Worm (Caenorhabditis elegans) whole organism, L1 larva: Measurements from ENCODE around the gene eif-1.A.

Source experiments
- C34B4.2 ChIP-seq: sonication (generic microtip); optimal IDR thresholded peaks from 2 replicates; lab custom pipeline; 2017; ENCODE audit warnings: mild to moderate bottlenecking, missing genetic modification characterization, missing compliant biosample characterization
- F16B12.6 ChIP-seq: fragments of 150-350 bp; optimal IDR thresholded peaks from 2 replicates; lab custom pipeline; 2014; ENCODE audit warnings: missing biosample characterization, missing genetic modification characterization
- Y116A8C.19 ChIP-seq: sonication (generic microtip); optimal IDR thresholded peaks from 2 replicates; lab custom pipeline; 2016; ENCODE audit warnings: missing compliant biosample characterization, missing genetic modification characterization, borderline replicate concordance
- aha-1 ChIP-seq: fragments of 150-350 bp; optimal IDR thresholded peaks from 2 replicates; lab custom pipeline; 2014; ENCODE audit warnings: missing biosample characterization, missing genetic modification characterization
- aly-2 ChIP-seq: fragments of 150-350 bp; optimal IDR thresholded peaks from 2 replicates; lab custom pipeline; 2014; ENCODE audit warnings: missing biosample characterization, missing genetic modification characterization
- ama-1 ChIP-seq: fragments of 150-350 bp; optimal IDR thresholded peaks from 2 replicates; lab custom pipeline; 2014
- ceh-8 ChIP-seq: fragments of 200-800 bp; sonication (Bioruptor generic); optimal IDR thresholded peaks from 2 replicates; lab custom pipeline; 2018; ENCODE audit warnings: mild to moderate bottlenecking, missing genetic modification characterization, moderate library complexity, missing compliant biosample characterization
- ceh-82 ChIP-seq, 3 experiments: fragments of 150-350 bp in 1 of 3; sonication (generic microtip) in 2 of 3; optimal IDR thresholded peaks; 2 replicates each; lab custom pipeline; 2014 to 2017; ENCODE audit warnings: missing biosample characterization in 3 of 3, missing genetic modification characterization in 3 of 3
- ceh-88 ChIP-seq: fragments of 200-800 bp; sonication (Bioruptor generic); IDR thresholded peaks from 2 replicates; pipeline ENCODE4 v1.3.6; 2022; ENCODE audit warnings: missing genetic modification characterization, missing compliant biosample characterization
- ceh-90 ChIP-seq: sonication (generic microtip); optimal IDR thresholded peaks from 2 replicates; lab custom pipeline; 2016; ENCODE audit warnings: missing genetic modification characterization, missing compliant biosample characterization
- dsc-1 ChIP-seq: sonication (generic microtip); optimal IDR thresholded peaks from 2 replicates; lab custom pipeline; 2016; ENCODE audit warnings: mild to moderate bottlenecking, missing genetic modification characterization, missing compliant biosample characterization
- efl-3 ChIP-seq: fragments of 200-800 bp; sonication (Bioruptor generic); optimal IDR thresholded peaks from 2 replicates; lab custom pipeline; 2018; ENCODE audit warnings: mild to moderate bottlenecking, missing genetic modification characterization, missing compliant biosample characterization
- egl-13 ChIP-seq: sonication (generic microtip); optimal IDR thresholded peaks from 2 replicates; lab custom pipeline; 2016; ENCODE audit warnings: missing genotype, missing genetic modification reagents, missing genetic modification characterization, missing compliant biosample characterization
- egl-27 ChIP-seq, 2 experiments: fragments of 150-350 bp in 1 of 2; sonication (generic microtip); optimal IDR thresholded peaks; 3 replicates each; lab custom pipeline; 2017 to 2018; ENCODE audit warnings: missing biosample characterization in 2 of 2, missing genetic modification characterization in 2 of 2, missing genetic modification reagents in 2 of 2
- elt-2 ChIP-seq: sonication (generic microtip); optimal IDR thresholded peaks from 2 replicates; lab custom pipeline; 2016; ENCODE audit warnings: missing genetic modification characterization, mild to moderate bottlenecking, inconsistent platforms, missing compliant biosample characterization, missing genetic modification reagents
- ets-5 ChIP-seq: fragments of 200-800 bp; sonication (Bioruptor generic); IDR thresholded peaks from 2 replicates; pipeline ENCODE4 v1.3.6; 2022; ENCODE audit warnings: missing genetic modification characterization, missing compliant biosample characterization
- fkh-10 ChIP-seq: sonication (generic microtip); optimal IDR thresholded peaks from 2 replicates; lab custom pipeline; 2017; ENCODE audit warnings: missing biosample characterization, missing genetic modification reagents, missing genetic modification characterization
- fkh-4 ChIP-seq: sonication (generic microtip); optimal IDR thresholded peaks from 2 replicates; lab custom pipeline; 2016; ENCODE audit warnings: missing compliant biosample characterization, missing genetic modification characterization, borderline replicate concordance
- fos-1 ChIP-seq: fragments of 150-350 bp; optimal IDR thresholded peaks from 2 replicates; lab custom pipeline; 2014; ENCODE audit warnings: missing biosample characterization, missing genetic modification characterization
- isw-1 ChIP-seq: fragments of 200-800 bp; sonication (Bioruptor generic); IDR thresholded peaks from 2 replicates; pipeline ENCODE4 v1.3.6; 2022; ENCODE audit warnings: missing genetic modification characterization, missing compliant biosample characterization
- lin-35 ChIP-seq, 2 experiments: fragments of 150-350 bp; optimal IDR thresholded peaks; 2 replicates each; lab custom pipeline; 2014; ENCODE audit warnings: missing biosample characterization in 2 of 2, missing genetic modification characterization in 2 of 2, missing genetic modification reagents in 2 of 2
- mdl-1 ChIP-seq, 2 experiments: fragments of 150-350 bp; optimal IDR thresholded peaks; 2 replicates each; lab custom pipeline; 2014 to 2017; ENCODE audit warnings: missing biosample characterization in 2 of 2, missing genetic modification characterization in 2 of 2, inconsistent platforms in 1 of 2
- mef-2 ChIP-seq: fragments of 150-350 bp; optimal IDR thresholded peaks from 2 replicates; lab custom pipeline; 2014; ENCODE audit warnings: missing biosample characterization, missing genetic modification characterization
- mep-1 ChIP-seq: fragments of 150-350 bp; optimal IDR thresholded peaks from 2 replicates; lab custom pipeline; 2014; ENCODE audit warnings: missing biosample characterization, missing genetic modification characterization
- nhr-11 ChIP-seq: fragments of 150-350 bp; optimal IDR thresholded peaks from 2 replicates; lab custom pipeline; 2014; ENCODE audit warnings: missing biosample characterization, missing genetic modification characterization
- nhr-12 ChIP-seq: sonication (generic microtip); optimal IDR thresholded peaks from 2 replicates; lab custom pipeline; 2017; ENCODE audit warnings: missing biosample characterization, missing genetic modification characterization
- nhr-19 ChIP-seq: fragments of 200-800 bp; sonication (Bioruptor generic); conservative IDR thresholded peaks from 2 replicates; pipeline ENCODE4 v1.3.6; 2022; ENCODE audit warnings: missing genetic modification characterization, missing compliant biosample characterization
- nhr-47 ChIP-seq: sonication (generic microtip); optimal IDR thresholded peaks from 2 replicates; lab custom pipeline; 2016; ENCODE audit warnings: mild to moderate bottlenecking, missing genetic modification characterization, moderate library complexity, missing compliant biosample characterization
- nhr-85 ChIP-seq: sonication (generic microtip); peaks from one replicate; lab custom pipeline; 2016; ENCODE audit warnings: missing genetic modification characterization, inconsistent platforms, missing compliant biosample characterization
- nhr-90 ChIP-seq: sonication (generic microtip); optimal IDR thresholded peaks from 2 replicates; lab custom pipeline; 2016; ENCODE audit warnings: mild to moderate bottlenecking, missing genetic modification characterization, missing compliant biosample characterization; ENCODE audit not compliant: poor library complexity
- sptf-1 ChIP-seq: fragments of 150-350 bp; optimal IDR thresholded peaks from 2 replicates; lab custom pipeline; 2014; ENCODE audit warnings: missing biosample characterization, missing genetic modification characterization
- sup-37 ChIP-seq: fragments of 200-800 bp; sonication (Bioruptor generic); optimal IDR thresholded peaks from 2 replicates; lab custom pipeline; 2018; ENCODE audit warnings: mild to moderate bottlenecking, missing genetic modification characterization, missing compliant biosample characterization
- swsn-7 ChIP-seq: sonication (generic microtip); optimal IDR thresholded peaks from 2 replicates; lab custom pipeline; 2016; ENCODE audit warnings: missing genetic modification characterization, missing compliant biosample characterization
- tlp-1 ChIP-seq: fragments of 150-350 bp; optimal IDR thresholded peaks from 2 replicates; lab custom pipeline; 2014; ENCODE audit warnings: missing biosample characterization, missing genetic modification characterization
- unc-62 ChIP-seq: fragments of 150-350 bp; optimal IDR thresholded peaks from 2 replicates; lab custom pipeline; 2014; ENCODE audit warnings: missing biosample characterization, missing genetic modification reagents, missing genetic modification characterization
- unc-86 ChIP-seq: sonication (generic microtip); optimal IDR thresholded peaks from 2 replicates; lab custom pipeline; 2016; ENCODE audit warnings: missing genetic modification characterization, missing compliant biosample characterization
- unc-98 ChIP-seq: fragments of 200-800 bp; sonication (Bioruptor generic); IDR thresholded peaks from 2 replicates; pipeline ENCODE4 v1.3.6; 2022; ENCODE audit warnings: missing genetic modification characterization, missing compliant biosample characterization
- xbp-1 ChIP-seq: sonication (generic microtip); optimal IDR thresholded peaks from 2 replicates; lab custom pipeline; 2016; ENCODE audit warnings: missing genetic modification characterization, missing compliant biosample characterization
- zip-4 ChIP-seq: fragments of 200-800 bp; sonication (Bioruptor generic); optimal IDR thresholded peaks from 2 replicates; lab custom pipeline; 2018; ENCODE audit warnings: mild to moderate bottlenecking, missing genetic modification characterization, moderate library complexity, missing compliant biosample characterization

The eif-1.A gene

ce11 chrIV:4807219-4807618 is 3.5 kb upstream of the eif-1.A start, which contains the start of gene H06H21.11:
Gene H06H21.11, minus strand, starts transcription at chrIV:4807319.
- no peak for TF ChIP-seq aha-1
- TF ChIP-seq mep-1 (tag; lab: Kevin White, UChicago): no peak
- no peak for TF ChIP-seq ets-5 (GFP tag; lab: Robert Waterston, UW)
- TF ChIP-seq Y116A8C.19: no peak
- no peak for TF ChIP-seq ceh-88 (GFP tag; lab: Robert Waterston, UW)
- no peak for TF ChIP-seq C34B4.2
- no peak for TF ChIP-seq aly-2
- no peak for TF ChIP-seq efl-3
- no peak for TF ChIP-seq F16B12.6 (tag; lab: Kevin White, UChicago)
- TF ChIP-seq ceh-82 (tag; optimal IDR thresholded peaks at IDR 0.05; lab: Kevin White, UChicago): no peak
- TF ChIP-seq nhr-90 (tag; lab: Kevin White, UChicago): no peak
- TF ChIP-seq sup-37 (GFP tag; lab: Kevin White, UChicago): no peak
- TF ChIP-seq unc-86 (tag; lab: Kevin White, UChicago): no peak
- TF ChIP-seq tlp-1 (tag; lab: Kevin White, UChicago): no peak
- TF ChIP-seq, all 84 proteins: peak for 0

ce11 chrIV:4809397-4809796 is 1.3 kb upstream of the eif-1.A start, which contains the start of gene ubxn-6:
Gene ubxn-6, minus strand, starts transcription at chrIV:4809497.
- no peak for TF ChIP-seq ceh-88 (GFP tag; lab: Robert Waterston, UW)
- TF ChIP-seq lin-35 (GFP tag; optimal IDR thresholded peaks at IDR 0.05; lab: Kevin White, UChicago): no peak
- TF ChIP-seq nhr-19: no peak
- no peak for TF ChIP-seq tlp-1 (tag; lab: Kevin White, UChicago)
- TF ChIP-seq ceh-90 (tag; lab: Kevin White, UChicago): no peak
- no peak for TF ChIP-seq fkh-4 (tag; lab: Kevin White, UChicago)
- no peak for TF ChIP-seq swsn-7 (tag; lab: Kevin White, UChicago)
- TF ChIP-seq dsc-1 (tag; lab: Kevin White, UChicago): no peak
- no peak for TF ChIP-seq zip-4 (GFP tag; lab: Kevin White, UChicago)
- TF ChIP-seq isw-1 (GFP tag; lab: Robert Waterston, UW): no peak
- no peak for TF ChIP-seq unc-62
- TF ChIP-seq mef-2 (tag; lab: Kevin White, UChicago): no peak
- no peak for TF ChIP-seq fos-1 (tag; lab: Kevin White, UChicago)
- TF ChIP-seq ceh-8: no peak

- no peak for TF ChIP-seq egl-13 (tag; lab: Kevin White, UChicago)
- TF ChIP-seq nhr-12 (tag; lab: Kevin White, UChicago): no peak
- no peak for TF ChIP-seq elt-2 (tag; lab: Kevin White, UChicago)
- TF ChIP-seq xbp-1 (tag; lab: Kevin White, UChicago): no peak
- no peak for TF ChIP-seq sptf-1
- no peak for TF ChIP-seq nhr-11 (tag; lab: Kevin White, UChicago)
- TF ChIP-seq fkh-10 (GFP tag; lab: Kevin White, UChicago): no peak
- TF ChIP-seq ceh-8: no peak
- TF ChIP-seq egl-27 (tag; optimal IDR thresholded peaks at IDR 0.05; lab: Kevin White, UChicago): no peak
- TF ChIP-seq ama-1 (lab: Kevin White, UChicago): no peak
- TF ChIP-seq unc-98 (GFP tag; lab: Robert Waterston, UW): no peak
- TF ChIP-seq mdl-1 (tag; optimal IDR thresholded peaks at IDR 0.05; lab: Kevin White, UChicago): no peak
- TF ChIP-seq nhr-47 (tag; lab: Kevin White, UChicago): no peak
- TF ChIP-seq nhr-85 (tag; lab: Kevin White, UChicago): no peak
- no peak for TF ChIP-seq efl-3
- no peak for TF ChIP-seq fkh-4 (tag; lab: Kevin White, UChicago)
Observed at ce11 chrIV:4809813-4810212, 921 bp upstream of the eif-1.A start, which contains the start of gene H06H21.37. Gene H06H21.37, minus strand, starts transcription at chrIV:4809974.
